Worm (Caenorhabditis elegans) whole organism, young adult: Measurements from ENCODE around the gene Y39B6A.7.

Source experiments
- B0019.2 ChIP-seq: fragments of 200-800 bp; sonication (Bioruptor generic); conservative IDR thresholded peaks from 2 replicates; pipeline ENCODE4 v1.3.6; 2022; ENCODE audit warnings: missing genetic modification reagents, missing genetic modification characterization, missing compliant biosample characterization
- B0261.1 ChIP-seq: sonication (generic microtip); optimal IDR thresholded peaks from 2 replicates; lab custom pipeline; 2016; ENCODE audit warnings: mild to moderate bottlenecking, missing genetic modification characterization, moderate library complexity, missing compliant biosample characterization
- C06A6.2 ChIP-seq: fragments of 200-800 bp; sonication (Bioruptor generic); conservative IDR thresholded peaks from 2 replicates; pipeline ENCODE4 v1.3.6; 2022; ENCODE audit warnings: missing genetic modification characterization, missing compliant biosample characterization
- D2030.7 ChIP-seq: fragments of 200-800 bp; sonication (Bioruptor generic); IDR thresholded peaks from 2 replicates; pipeline ENCODE4 v1.3.6; 2022; ENCODE audit warnings: missing genetic modification reagents, missing genetic modification characterization, missing compliant biosample characterization
- F22D6.2 ChIP-seq: sonication (generic microtip); optimal IDR thresholded peaks from 2 replicates; lab custom pipeline; 2016; ENCODE audit warnings: mild to moderate bottlenecking, missing genetic modification characterization, missing compliant biosample characterization
- F39B2.1 ChIP-seq: fragments of 200-800 bp; sonication (Bioruptor generic); IDR thresholded peaks from 2 replicates; pipeline ENCODE4 v1.3.6; 2022; ENCODE audit warnings: missing genetic modification reagents, missing genetic modification characterization, missing compliant biosample characterization
- T26A5.8 ChIP-seq: sonication (generic microtip); optimal IDR thresholded peaks from 2 replicates; lab custom pipeline; 2016; ENCODE audit warnings: missing genetic modification characterization, missing compliant biosample characterization
- Y56A3A.18 ChIP-seq: fragments of 200-800 bp; sonication (Bioruptor generic); IDR thresholded peaks from 2 replicates; pipeline ENCODE4 v1.3.6; 2022; ENCODE audit warnings: missing genetic modification reagents, missing genetic modification characterization, missing compliant biosample characterization
- Y67H2A.10 ChIP-seq: fragments of 200-800 bp; sonication (Bioruptor generic); conservative IDR thresholded peaks from 2 replicates; pipeline ENCODE4 v1.3.6; 2022; ENCODE audit warnings: missing genetic modification reagents, missing genetic modification characterization, missing compliant biosample characterization
- ZK185.1 ChIP-seq: sonication (generic microtip); optimal IDR thresholded peaks from 2 replicates; lab custom pipeline; 2016; ENCODE audit warnings: mild to moderate bottlenecking, missing genetic modification characterization, missing compliant biosample characterization; ENCODE audit not compliant: poor library complexity, severe bottlenecking
- attf-3 ChIP-seq: fragments of 200-800 bp; sonication (Bioruptor generic); conservative IDR thresholded peaks from 2 replicates; pipeline ENCODE4 v1.3.6; 2022; ENCODE audit warnings: missing genetic modification reagents, missing genetic modification characterization, missing compliant biosample characterization
- ccch-3 ChIP-seq: fragments of 200-800 bp; sonication (Bioruptor generic); optimal IDR thresholded peaks from 2 replicates; lab custom pipeline; 2018; ENCODE audit warnings: mild to moderate bottlenecking, missing genetic modification characterization, missing compliant biosample characterization
- cebp-1 ChIP-seq, 2 experiments: fragments of 200-800 bp in 1 of 2; sonication (Bioruptor generic) in 1 of 2; sonication (generic microtip) in 1 of 2; IDR thresholded peaks in 1 of 2; optimal IDR thresholded peaks in 1 of 2; 2 replicates each; pipeline versions ENCODE4 v1.3.6 to Lab custom; 2017 to 2022; ENCODE audit warnings: missing compliant biosample characterization in 2 of 2, missing genetic modification characterization in 2 of 2, mild to moderate bottlenecking in 1 of 2, missing genetic modification reagents in 1 of 2, moderate library complexity in 1 of 2
- dpl-1 ChIP-seq: fragments of 150-350 bp; optimal IDR thresholded peaks from 2 replicates; lab custom pipeline; 2014; ENCODE audit warnings: missing biosample characterization, missing genetic modification reagents, missing genetic modification characterization
- efl-1 ChIP-seq: fragments of 150-350 bp; optimal IDR thresholded peaks from 2 replicates; lab custom pipeline; 2014; ENCODE audit warnings: missing biosample characterization, missing genetic modification reagents, missing genetic modification characterization
- egl-44 ChIP-seq: fragments of 200-800 bp; sonication (Bioruptor generic); IDR thresholded peaks from 2 replicates; pipeline ENCODE4 v1.3.6; 2022; ENCODE audit warnings: missing genetic modification reagents, missing genetic modification characterization, missing compliant biosample characterization
- egrh-3 ChIP-seq: fragments of 200-800 bp; sonication (Bioruptor generic); IDR thresholded peaks from 2 replicates; pipeline ENCODE4 v1.3.6; 2022; ENCODE audit warnings: missing genetic modification reagents, missing genetic modification characterization, missing compliant biosample characterization
- ekl-4 ChIP-seq: fragments of 200-800 bp; sonication (Bioruptor generic); IDR thresholded peaks from 2 replicates; pipeline ENCODE4 v1.3.6; 2022; ENCODE audit warnings: missing genetic modification reagents, missing genetic modification characterization, missing compliant biosample characterization
- gei-17 ChIP-seq: fragments of 200-800 bp; sonication (Bioruptor generic); optimal IDR thresholded peaks from 2 replicates; lab custom pipeline; 2018; ENCODE audit warnings: mild to moderate bottlenecking, missing genetic modification characterization, missing compliant biosample characterization
- hmg-1.2 ChIP-seq: fragments of 200-800 bp; sonication (Bioruptor generic); IDR thresholded peaks from 2 replicates; pipeline ENCODE4 v1.3.6; 2022; ENCODE audit warnings: missing genetic modification reagents, missing genetic modification characterization, missing compliant biosample characterization
- hmg-20 ChIP-seq: fragments of 200-800 bp; sonication (Bioruptor generic); IDR thresholded peaks from 2 replicates; pipeline ENCODE4 v1.3.6; 2022; ENCODE audit warnings: missing genetic modification reagents, missing genetic modification characterization, missing compliant biosample characterization
- hsf-1 ChIP-seq: fragments of 200-800 bp; sonication (Bioruptor generic); IDR thresholded peaks from 2 replicates; pipeline ENCODE4 v1.3.6; 2022; ENCODE audit warnings: missing genetic modification reagents, missing genetic modification characterization, missing compliant biosample characterization
- lag-1 ChIP-seq: fragments of 200-800 bp; sonication (Bioruptor generic); IDR thresholded peaks from 2 replicates; pipeline ENCODE4 v1.3.6; 2022; ENCODE audit warnings: missing genetic modification reagents, missing genetic modification characterization, missing compliant biosample characterization
- lsl-1 ChIP-seq: fragments of 200-800 bp; sonication (Bioruptor generic); optimal IDR thresholded peaks from 2 replicates; lab custom pipeline; 2018; ENCODE audit warnings: mild to moderate bottlenecking, missing genetic modification characterization, moderate library complexity, missing compliant biosample characterization
- madf-3 ChIP-seq: fragments of 200-800 bp; sonication (Bioruptor generic); IDR thresholded peaks from 2 replicates; pipeline ENCODE4 v1.3.6; 2022; ENCODE audit warnings: missing genetic modification reagents, missing genetic modification characterization, missing compliant biosample characterization
- madf-6 ChIP-seq: fragments of 200-800 bp; sonication (Bioruptor generic); IDR thresholded peaks from 2 replicates; pipeline ENCODE4 v1.3.6; 2022; ENCODE audit warnings: missing genetic modification reagents, missing genetic modification characterization, missing compliant biosample characterization
- madf-8 ChIP-seq: fragments of 200-800 bp; sonication (Bioruptor generic); conservative IDR thresholded peaks from 2 replicates; pipeline ENCODE4 v1.3.6; 2022; ENCODE audit warnings: missing genetic modification reagents, missing genetic modification characterization, missing compliant biosample characterization
- mcd-1 ChIP-seq: fragments of 200-800 bp; sonication (Bioruptor generic); IDR thresholded peaks from 2 replicates; pipeline ENCODE4 v1.3.6; 2022; ENCODE audit warnings: missing genetic modification reagents, missing genetic modification characterization, missing compliant biosample characterization
- nfya-1 ChIP-seq: sonication (generic microtip); optimal IDR thresholded peaks from 2 replicates; lab custom pipeline; 2017; ENCODE audit warnings: antibody characterized with exemption, missing compliant biosample characterization, missing genetic modification characterization, borderline replicate concordance; ENCODE audit not compliant: insufficient read depth
- nfya-2 ChIP-seq: fragments of 200-800 bp; sonication (Bioruptor generic); IDR thresholded peaks from 2 replicates; pipeline ENCODE4 v1.3.6; 2022; ENCODE audit warnings: missing genetic modification reagents, missing genetic modification characterization, missing compliant biosample characterization
- nhr-27 ChIP-seq: fragments of 200-800 bp; sonication (Bioruptor generic); optimal IDR thresholded peaks from 2 replicates; lab custom pipeline; 2018; ENCODE audit warnings: mild to moderate bottlenecking, missing genetic modification characterization, moderate library complexity, missing compliant biosample characterization
- pbrm-1 ChIP-seq: fragments of 200-800 bp; sonication (Bioruptor generic); IDR thresholded peaks from 2 replicates; pipeline ENCODE4 v1.3.6; 2022; ENCODE audit warnings: missing genetic modification reagents, missing genetic modification characterization, missing compliant biosample characterization
- sea-2 ChIP-seq: fragments of 200-800 bp; sonication (Bioruptor generic); IDR thresholded peaks from 2 replicates; pipeline ENCODE4 v1.3.6; 2022; ENCODE audit warnings: missing genetic modification characterization, missing compliant biosample characterization
- snpc-4 ChIP-seq, 5 experiments: fragments of 150-350 bp in 1 of 5; sonication (generic microtip) in 4 of 5; optimal IDR thresholded peaks; 2 replicates each; lab custom pipeline; 2014 to 2018; ENCODE audit warnings: missing genetic modification characterization in 5 of 5, missing biosample characterization in 3 of 5, antibody characterized with exemption in 2 of 5, mild to moderate bottlenecking in 2 of 5, missing compliant biosample characterization in 2 of 5, missing genotype in 2 of 5, moderate library complexity in 2 of 5, missing genetic modification reagents in 1 of 5
- tlf-1 ChIP-seq: fragments of 200-800 bp; sonication (Bioruptor generic); optimal IDR thresholded peaks from 2 replicates; lab custom pipeline; 2018; ENCODE audit warnings: mild to moderate bottlenecking, missing genetic modification characterization, missing compliant biosample characterization
- zfh-2 ChIP-seq: fragments of 200-800 bp; sonication (Bioruptor generic); conservative IDR thresholded peaks from 2 replicates; pipeline ENCODE4 v1.3.6; 2022; ENCODE audit warnings: missing genetic modification reagents, missing genetic modification characterization, missing compliant biosample characterization
- ztf-18 ChIP-seq: sonication (generic microtip); optimal IDR thresholded peaks from 2 replicates; lab custom pipeline; 2016; ENCODE audit warnings: missing genotype, mild to moderate bottlenecking, missing genetic modification characterization, missing compliant biosample characterization
- ztf-28 ChIP-seq: fragments of 200-800 bp; sonication (Bioruptor generic); IDR thresholded peaks from 2 replicates; pipeline ENCODE4 v1.3.6; 2022; ENCODE audit warnings: missing genetic modification reagents, missing genetic modification characterization, missing compliant biosample characterization

The Y39B6A.7 gene

DNA sequence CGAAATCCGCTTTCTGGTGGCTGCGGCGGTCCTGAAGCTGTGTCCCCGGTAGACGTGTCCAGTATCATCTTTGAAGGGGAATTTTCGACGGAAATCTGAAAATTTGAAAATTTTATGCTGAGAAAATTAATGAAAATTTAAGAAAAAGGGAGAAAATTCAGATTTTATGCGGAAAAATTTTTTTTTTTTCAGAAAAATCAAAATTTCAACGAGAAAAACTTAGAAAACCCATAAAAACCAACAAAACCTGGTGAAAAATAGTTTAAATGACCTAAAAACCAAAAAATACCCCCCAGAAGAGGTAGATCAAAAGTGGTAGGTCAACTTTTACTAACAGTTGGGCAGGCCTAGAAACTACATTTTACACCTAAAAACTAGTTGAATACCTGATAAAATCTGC, 15.4 kb downstream of the Y39B6A.7 start, which contains the start of gene Y39B6A.10:
TSS of gene Y39B6A.10 (minus strand) at position 101 of the 400 bp plus-strand sequence.
- TF ChIP-seq madf-8 (peak; percentile 36), D2030.7 (no peak), hsf-1 (GFP tag; lab: Robert Waterston, UW) (no peak), cebp-1 (GFP tag; IDR thresholded peaks at IDR 0.05; lab: Robert Waterston, UW) (no peak), cebp-1 (tag; optimal IDR thresholded peaks at IDR 0.05; lab: Kevin White, UChicago) (no peak), B0261.1 (tag; lab: Kevin White, UChicago) (no peak), ZK185.1 (tag; lab: Kevin White, UChicago) (no peak), Y67H2A.10 (GFP tag; lab: Robert Waterston, UW) (no peak), C06A6.2 (no peak), ekl-4 (GFP tag; lab: Robert Waterston, UW) (no peak), madf-6 (GFP tag; lab: Robert Waterston, UW) (no peak; the same call in 1 of the 2 replicates), hmg-1.2 (no peak), nfya-1 (tag; lab: Kevin White, UChicago) (no peak), nhr-27 (tag; lab: Kevin White, UChicago) (no peak), dpl-1 (GFP tag; lab: Kevin White, UChicago) (peak; percentile 26), zfh-2 (no peak), lsl-1 (GFP tag; lab: Kevin White, UChicago) (no peak), sea-2 (GFP tag; lab: Robert Waterston, UW) (no peak), madf-3 (no peak), Y56A3A.18 (GFP tag; lab: Robert Waterston, UW) (no peak), efl-1 (GFP tag; lab: Kevin White, UChicago) (peak; percentile 66), egl-44 (GFP tag; lab: Robert Waterston, UW) (no peak), tlf-1 (no peak)

DNA sequence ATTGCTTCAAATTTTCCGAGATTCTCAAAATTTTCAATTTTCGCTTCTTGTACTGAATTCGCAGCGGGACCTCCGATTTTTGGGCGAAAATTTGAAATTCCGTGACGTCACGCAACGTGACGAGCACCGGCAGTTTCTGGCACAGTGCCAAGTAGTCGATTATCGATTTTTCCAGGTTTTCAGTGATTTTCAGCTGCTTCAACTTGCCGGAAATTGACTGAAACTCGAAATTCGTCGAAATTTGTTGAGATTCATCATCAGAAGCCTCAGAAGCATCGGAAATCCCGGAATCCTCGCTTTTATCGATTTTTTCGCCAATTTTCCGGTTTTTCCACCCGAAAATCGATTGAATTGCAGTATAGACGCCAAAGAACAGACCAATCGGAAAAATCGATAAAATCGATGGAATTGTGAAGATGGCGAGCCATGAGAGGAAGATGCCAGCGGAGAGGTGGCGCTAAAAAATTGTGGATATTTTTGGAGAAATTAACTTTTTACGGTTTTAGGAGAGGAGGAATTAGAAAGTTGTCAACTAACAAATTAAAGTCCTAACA, 17.0 kb downstream of the Y39B6A.7 start:
- TF ChIP-seq nhr-27 (tag; lab: Kevin White, UChicago) (no peak), snpc-4 (GFP tag; optimal IDR thresholded peaks at IDR 0.05; lab: Kevin White, UChicago) (no peak), snpc-4 (tag; optimal IDR thresholded peaks at IDR 0.05; lab: Kevin White, UChicago) (no peak), efl-1 (GFP tag; lab: Kevin White, UChicago) (no peak), nfya-2 (GFP tag; lab: Robert Waterston, UW) (no peak), ccch-3 (GFP tag; lab: Kevin White, UChicago) (no peak)

DNA sequence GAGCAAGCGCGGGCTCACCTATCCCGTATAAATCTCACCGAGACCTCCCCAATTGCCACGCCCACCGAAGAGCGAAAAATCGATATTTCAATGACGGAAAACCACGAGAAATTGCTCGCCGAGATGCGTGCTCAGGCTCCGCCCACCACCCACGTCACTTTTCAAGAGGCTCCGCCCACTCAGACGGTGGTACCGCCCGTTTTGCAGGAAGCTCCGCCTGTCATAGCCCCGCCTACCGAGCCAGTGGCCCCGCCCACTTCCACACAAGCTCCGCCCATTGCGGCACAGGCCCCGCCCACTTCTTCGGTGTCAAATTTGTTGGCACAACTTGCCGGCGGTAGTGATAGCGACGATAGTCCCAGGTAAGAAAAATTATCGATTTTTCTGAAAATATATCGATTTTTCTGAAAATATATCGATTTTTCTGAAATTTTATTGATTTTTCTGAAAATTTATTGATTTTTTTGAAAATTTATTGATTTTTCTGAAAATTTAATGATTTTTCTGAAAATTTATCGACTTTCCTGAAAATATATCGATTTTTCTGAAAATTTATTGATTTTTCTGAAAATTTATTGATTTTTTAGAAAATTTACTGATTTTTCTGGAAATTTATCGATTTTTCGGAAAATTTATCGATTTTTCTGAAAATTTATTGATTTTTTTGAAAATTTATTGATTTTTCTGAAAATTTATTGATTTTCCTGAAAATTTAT, 19.3 kb downstream of the Y39B6A.7 start:
- TF ChIP-seq mcd-1 (GFP tag; lab: Robert Waterston, UW) (0 out of 2 replicates have a peak, but pooled peaks have one; percentile 28), hmg-20 (no peak), lag-1 (GFP tag; lab: Robert Waterston, UW) (0 out of 2 replicates have a peak, but pooled peaks have one; percentile 4), zfh-2 (peak; percentile 83), B0019.2 (GFP tag; lab: Robert Waterston, UW) (no peak), F39B2.1 (GFP tag; lab: Robert Waterston, UW) (no peak), attf-3 (GFP tag; lab: Robert Waterston, UW) (0 out of 2 replicates have a peak, but pooled peaks have one; percentile 25), hmg-1.2 (no peak), T26A5.8 (no peak), ZK185.1 (tag; lab: Kevin White, UChicago) (no peak), pbrm-1 (GFP tag; lab: Robert Waterston, UW) (no peak), ztf-18 (tag; lab: Kevin White, UChicago) (no peak), egrh-3 (GFP tag; lab: Robert Waterston, UW) (peak; percentile 57; the same call in 1 of the 2 replicates), ztf-28 (GFP tag; lab: Robert Waterston, UW) (no peak), F22D6.2 (tag; lab: Kevin White, UChicago) (no peak), gei-17 (no peak)
